Worm (Caenorhabditis elegans) whole organism, L2 larva: ENCODE results near the gene T05H4.15.

ENCODE experiments used
- C34F6.9 ChIP-seq: fragments of 150-350 bp; optimal IDR thresholded peaks from 2 replicates; lab custom pipeline; 2014; ENCODE audit warnings: missing biosample characterization, missing genetic modification characterization
- F13H6.1 ChIP-seq: sonication (generic microtip); optimal IDR thresholded peaks from 2 replicates; lab custom pipeline; 2016; ENCODE audit warnings: missing genetic modification characterization, missing compliant biosample characterization
- alr-1 ChIP-seq: fragments of 150-350 bp; optimal IDR thresholded peaks from 2 replicates; lab custom pipeline; 2014; ENCODE audit warnings: missing biosample characterization, missing genetic modification characterization
- elt-1 ChIP-seq: fragments of 150-350 bp; optimal IDR thresholded peaks from 2 replicates; lab custom pipeline; 2014; ENCODE audit warnings: missing biosample characterization, missing genetic modification characterization
- fos-1 ChIP-seq: fragments of 150-350 bp; optimal IDR thresholded peaks from 2 replicates; lab custom pipeline; 2014; ENCODE audit warnings: missing biosample characterization, missing genetic modification characterization
- nhr-25 ChIP-seq: fragments of 150-350 bp; sonication (generic microtip); optimal IDR thresholded peaks from 3 replicates; lab custom pipeline; 2014; ENCODE audit warnings: missing biosample characterization, missing genetic modification characterization
- nhr-77 ChIP-seq: fragments of 150-350 bp; optimal IDR thresholded peaks from 2 replicates; lab custom pipeline; 2014; ENCODE audit warnings: missing biosample characterization, missing genetic modification characterization
- snpc-4 ChIP-seq: fragments of 150-350 bp; optimal IDR thresholded peaks from 2 replicates; lab custom pipeline; 2014; ENCODE audit warnings: missing biosample characterization, missing genetic modification characterization
- zag-1 ChIP-seq: fragments of 150-350 bp; optimal IDR thresholded peaks from 2 replicates; lab custom pipeline; 2014; ENCODE audit warnings: missing biosample characterization, missing genetic modification characterization

DNA sequence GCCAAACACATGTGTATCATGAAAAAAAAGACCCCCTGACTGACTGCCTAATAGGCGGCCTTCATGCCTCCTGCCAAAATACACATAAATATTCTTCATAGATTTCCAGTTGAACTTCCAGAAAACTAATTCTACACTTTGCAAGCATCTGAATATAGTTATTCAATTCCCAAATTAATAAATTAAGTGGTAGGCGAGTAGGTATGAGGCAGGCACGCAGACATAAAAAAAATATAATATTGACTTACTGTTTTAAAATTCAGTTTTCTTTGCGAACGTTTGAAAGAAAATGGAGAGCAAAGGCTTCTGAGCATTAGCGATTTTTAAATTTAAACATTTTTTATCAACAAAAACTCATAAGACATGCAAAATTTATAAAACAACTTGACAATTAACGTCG lies 46.4 kb upstream of the T05H4.15 start:
- TF ChIP-seq fos-1 (tag; lab: Kevin White, UChicago) (no peak), nhr-25 (tag; lab: Kevin White, UChicago) (no peak), zag-1 (no peak), elt-1 (no peak), alr-1 (tag; lab: Kevin White, UChicago) (no peak), nhr-77 (tag; lab: Kevin White, UChicago) (no peak), snpc-4 (tag; lab: Kevin White, UChicago) (no peak), F13H6.1 (tag; lab: Kevin White, UChicago) (no peak), C34F6.9 (tag; lab: Kevin White, UChicago) (no peak)
